Comparison of ENCODE assay signal across 3 worm cellular contexts in the genomic region with DNA sequence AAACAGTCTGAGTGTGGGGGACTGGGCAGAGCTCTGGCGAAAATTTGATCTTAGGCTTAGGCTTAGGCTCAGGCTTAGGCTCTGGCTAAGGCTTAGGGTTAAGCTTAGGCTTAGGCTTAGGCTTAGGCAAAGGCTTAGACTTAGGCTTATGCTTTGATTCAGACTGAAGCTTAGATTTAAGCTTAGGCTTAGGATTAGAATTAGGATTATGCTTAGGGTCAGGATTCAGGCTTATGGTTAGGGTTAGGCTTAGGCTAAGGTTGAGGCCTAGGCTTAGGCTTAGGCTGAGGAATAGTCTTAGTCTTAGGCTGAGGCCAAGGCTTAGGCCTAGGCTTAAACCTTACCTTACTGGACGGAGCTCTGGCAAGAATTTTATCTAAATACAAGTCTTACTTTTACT.
TF ChIP-seq lines count a peak whose summit lies in the region.

No protein-coding gene starts in this region.

TF ChIP-seq in whole organism, early embryonic, 17 proteins besides CTCF, POLR2A, EP300 and RAD21:
- TF ChIP-seq ceh-36 (tag; optimal IDR thresholded peaks at IDR 0.05; lab: Kevin White, UChicago): peak; percentile 67
- TF ChIP-seq ceh-13 (GFP tag; optimal IDR thresholded peaks at IDR 0.05; lab: Kevin White, UChicago): no peak
- TF ChIP-seq B0310.2 (tag; optimal IDR thresholded peaks at IDR 0.05; lab: Kevin White, UChicago): no peak
- TF ChIP-seq ama-1 (optimal IDR thresholded peaks at IDR 0.05; lab: Kevin White, UChicago): no peak
- no peak for TF ChIP-seq ets-7 (tag; optimal IDR thresholded peaks at IDR 0.05; lab: Kevin White, UChicago)

TF ChIP-seq in whole organism, late embryonic, 69 proteins besides CTCF, POLR2A, EP300 and RAD21:
- TF ChIP-seq T23F11.4 (GFP tag; optimal IDR thresholded peaks at IDR 0.05; lab: Kevin White, UChicago): no peak
- peak; percentile 69 for TF ChIP-seq dve-1 (tag; optimal IDR thresholded peaks at IDR 0.05; lab: Kevin White, UChicago)
- no peak for TF ChIP-seq ceh-24 (tag; optimal IDR thresholded peaks at IDR 0.05; lab: Kevin White, UChicago)
- no peak for TF ChIP-seq nhr-11 (tag; optimal IDR thresholded peaks at IDR 0.05; lab: Kevin White, UChicago)

TF ChIP-seq in whole organism, mixed stage, embryonic, 35 proteins besides CTCF, POLR2A, EP300 and RAD21:
- TF ChIP-seq ham-2 (GFP tag; optimal IDR thresholded peaks at IDR 0.05; lab: Kevin White, UChicago) (peak; percentile 12), mep-1 (tag; optimal IDR thresholded peaks at IDR 0.05; lab: Kevin White, UChicago) (no peak)
